Worm (Caenorhabditis elegans) whole organism, early embryonic: ENCODE measurements around the gene dkc-1.

Source experiments
- B0310.2 ChIP-seq: sonication (generic microtip); optimal IDR thresholded peaks from 2 replicates; lab custom pipeline; 2016; ENCODE audit warnings: mild to moderate bottlenecking, missing genetic modification characterization, missing compliant biosample characterization
- F13C5.2 ChIP-seq: sonication (generic microtip); optimal IDR thresholded peaks from 2 replicates; lab custom pipeline; 2017; ENCODE audit warnings: mild to moderate bottlenecking, missing genetic modification characterization, inconsistent platforms, missing compliant biosample characterization
- aly-1 ChIP-seq: sonication (generic microtip); optimal IDR thresholded peaks from 2 replicates; lab custom pipeline; 2016; ENCODE audit warnings: missing genetic modification characterization, missing compliant biosample characterization
- ama-1 ChIP-seq: fragments of 150-350 bp; optimal IDR thresholded peaks from 2 replicates; lab custom pipeline; 2014
- ceh-36 ChIP-seq: sonication (generic microtip); optimal IDR thresholded peaks from 2 replicates; lab custom pipeline; 2016; ENCODE audit warnings: missing genetic modification characterization, inconsistent platforms, missing compliant biosample characterization
- ets-7 ChIP-seq: sonication (generic microtip); optimal IDR thresholded peaks from 2 replicates; lab custom pipeline; 2016; ENCODE audit warnings: missing genotype, missing genetic modification characterization, missing compliant biosample characterization
- flt-1 ChIP-seq: fragments of 200-800 bp; sonication (Bioruptor generic); IDR thresholded peaks from 2 replicates; pipeline ENCODE4 v1.3.6; 2022; ENCODE audit warnings: missing genetic modification characterization, missing compliant biosample characterization
- hmbx-1 ChIP-seq: sonication (generic microtip); optimal IDR thresholded peaks from 2 replicates; lab custom pipeline; 2016; ENCODE audit warnings: mild to moderate bottlenecking, missing genetic modification characterization, missing compliant biosample characterization
- hmg-4 ChIP-seq: fragments of 200-800 bp; sonication (Bioruptor generic); optimal IDR thresholded peaks from 2 replicates; lab custom pipeline; 2018; ENCODE audit warnings: mild to moderate bottlenecking, missing genetic modification characterization, missing compliant biosample characterization
- pes-1 ChIP-seq: fragments of 200-800 bp; sonication (Bioruptor generic); IDR thresholded peaks from 2 replicates; pipeline ENCODE4 v1.3.6; 2022; ENCODE audit warnings: missing genetic modification reagents, missing genetic modification characterization, missing compliant biosample characterization
- scrt-1 ChIP-seq: fragments of 200-800 bp; sonication (Bioruptor generic); IDR thresholded peaks from 2 replicates; pipeline ENCODE4 v1.3.6; 2022; ENCODE audit warnings: missing genetic modification characterization, missing compliant biosample characterization
- sea-1 ChIP-seq: fragments of 200-800 bp; sonication (Bioruptor generic); conservative IDR thresholded peaks from 2 replicates; pipeline ENCODE4 v1.3.6; 2022; ENCODE audit warnings: missing genetic modification characterization, missing compliant biosample characterization
- tbx-37 ChIP-seq: fragments of 200-800 bp; sonication (Bioruptor generic); conservative IDR thresholded peaks from 2 replicates; pipeline ENCODE4 v1.3.6; 2022; ENCODE audit warnings: missing genetic modification reagents, missing genetic modification characterization, missing compliant biosample characterization
- tra-4 ChIP-seq: sonication (generic microtip); optimal IDR thresholded peaks from 2 replicates; lab custom pipeline; 2017; ENCODE audit warnings: missing genetic modification characterization, missing compliant biosample characterization

DNA sequence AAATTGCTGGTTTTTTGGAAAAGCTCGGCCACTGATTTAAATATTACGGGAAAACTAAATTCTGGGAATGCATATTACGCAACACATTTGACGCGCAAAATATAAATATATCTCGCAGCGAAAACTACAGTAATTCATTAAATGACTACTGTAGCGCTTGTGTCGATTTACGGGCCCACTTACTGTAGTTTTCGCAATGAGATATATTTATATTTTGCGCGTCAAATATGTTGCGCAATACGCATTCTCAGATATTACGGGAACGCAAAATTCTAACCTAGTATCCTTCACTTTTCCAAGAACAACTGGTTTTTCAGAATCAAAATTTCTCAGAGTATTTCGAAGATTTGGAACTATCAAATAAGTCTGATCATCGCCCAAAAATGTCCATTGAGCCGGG is 38.6 kb upstream of the dkc-1 start:
- TF ChIP-seq F13C5.2 (tag; lab: Kevin White, UChicago) (no peak), aly-1 (tag; lab: Kevin White, UChicago) (no peak), flt-1 (no peak), hmbx-1 (no peak), pes-1 (GFP tag; lab: Robert Waterston, UW) (no peak), ama-1 (lab: Kevin White, UChicago) (no peak), ets-7 (tag; lab: Kevin White, UChicago) (no peak), ceh-36 (no peak), scrt-1 (no peak), tbx-37 (GFP tag; lab: Robert Waterston, UW) (no peak), hmg-4 (GFP tag; lab: Kevin White, UChicago) (no peak), tra-4 (tag; lab: Kevin White, UChicago) (no peak), B0310.2 (tag; lab: Kevin White, UChicago) (no peak), sea-1 (GFP tag; lab: Robert Waterston, UW) (no peak)
